Fruit fly (Drosophila melanogaster) whole organism, prepupa: ENCODE data around the gene CG13694.
A peak's percentile ranks its signal among the peaks of the same experiment; 100 is the strongest.

Experiments
- Blimp-1 ChIP-seq: fragments of 200-800 bp; sonication (Bioruptor generic); optimal IDR thresholded peaks from 3 replicates; lab custom pipeline; 2017; ENCODE audit warnings: missing biosample characterization, missing genetic modification characterization, mild to moderate bottlenecking, moderate library complexity, missing genetic modification reagents
- CG10631 ChIP-seq: fragments of 200-800 bp; sonication (Bioruptor generic); optimal IDR thresholded peaks from 2 replicates; lab custom pipeline; 2016; ENCODE audit warnings: missing biosample characterization, missing genetic modification characterization
- CG10669 ChIP-seq: fragments of 200-800 bp; sonication (Bioruptor generic); optimal IDR thresholded peaks from 3 replicates; lab custom pipeline; 2018; ENCODE audit warnings: missing biosample characterization, mild to moderate bottlenecking, missing genetic modification characterization, moderate library complexity
- CG11294 ChIP-seq: fragments of 200-800 bp; sonication (Bioruptor generic); IDR thresholded peaks from 2 replicates; pipeline ENCODE4 v1.3.6; 2022; ENCODE audit warnings: missing biosample characterization, missing genetic modification characterization
- CG11762 ChIP-seq: fragments of 200-800 bp; sonication (Bioruptor generic); optimal IDR thresholded peaks from 3 replicates; lab custom pipeline; 2016; ENCODE audit warnings: missing biosample characterization, missing genetic modification characterization; ENCODE audit not compliant: insufficient read depth
- CG15336 ChIP-seq: fragments of 200-800 bp; sonication (Bioruptor generic); IDR thresholded peaks from 2 replicates; pipeline ENCODE4 v1.3.6; 2022; ENCODE audit warnings: missing biosample characterization, missing genetic modification characterization
- CG1621 ChIP-seq: fragments of 200-800 bp; sonication (Bioruptor generic); optimal IDR thresholded peaks from 3 replicates; lab custom pipeline; 2018; ENCODE audit warnings: missing biosample characterization, mild to moderate bottlenecking, missing genetic modification characterization
- CG16779 ChIP-seq: fragments of 200-800 bp; sonication (Bioruptor generic); optimal IDR thresholded peaks from 3 replicates; lab custom pipeline; 2017; ENCODE audit warnings: missing biosample characterization, mild to moderate bottlenecking, missing genetic modification characterization
- CG3032 ChIP-seq: fragments of 200-800 bp; optimal IDR thresholded peaks from 2 replicates; lab custom pipeline; 2019; ENCODE audit warnings: missing biosample characterization, mild to moderate bottlenecking, missing genetic modification characterization, moderate library complexity
- CG31627 ChIP-seq: fragments of 200-800 bp; sonication (Bioruptor generic); optimal IDR thresholded peaks from 3 replicates; lab custom pipeline; 2016; ENCODE audit warnings: missing biosample characterization, missing genetic modification characterization
- CG32006 ChIP-seq: fragments of 200-800 bp; sonication (Bioruptor generic); optimal IDR thresholded peaks from 3 replicates; lab custom pipeline; 2017; ENCODE audit warnings: missing biosample characterization, mild to moderate bottlenecking, missing genetic modification characterization
- CG3919 ChIP-seq: fragments of 200-800 bp; sonication (Bioruptor generic); optimal IDR thresholded peaks from 3 replicates; lab custom pipeline; 2016; ENCODE audit warnings: missing biosample characterization, missing genetic modification characterization
- CG6276 ChIP-seq: fragments of 200-800 bp; sonication (Bioruptor generic); optimal IDR thresholded peaks from 2 replicates; lab custom pipeline; 2017; ENCODE audit warnings: missing biosample characterization, mild to moderate bottlenecking, missing genetic modification characterization
- CG6792 ChIP-seq: fragments of 200-800 bp; sonication (Bioruptor generic); optimal IDR thresholded peaks from 3 replicates; lab custom pipeline; 2016; ENCODE audit warnings: missing biosample characterization, missing genetic modification characterization
- CG6808 ChIP-seq: fragments of 200-800 bp; sonication (Bioruptor generic); optimal IDR thresholded peaks from 3 replicates; lab custom pipeline; 2017; ENCODE audit warnings: missing biosample characterization, missing genetic modification characterization, mild to moderate bottlenecking, moderate library complexity, missing genetic modification reagents
- CG6854 ChIP-seq: fragments of 200-800 bp; sonication (Bioruptor generic); optimal IDR thresholded peaks from 2 replicates; lab custom pipeline; 2017; ENCODE audit warnings: missing biosample characterization, mild to moderate bottlenecking, missing genetic modification characterization
- CG8632 ChIP-seq: fragments of 200-800 bp; sonication (Bioruptor generic); optimal IDR thresholded peaks from 3 replicates; lab custom pipeline; 2016; ENCODE audit warnings: missing biosample characterization, missing genetic modification characterization
- Eip75B ChIP-seq: fragments of 200-800 bp; sonication (Bioruptor generic); optimal IDR thresholded peaks from 3 replicates; lab custom pipeline; 2016; ENCODE audit warnings: missing biosample characterization, missing genetic modification characterization
- Eip78C ChIP-seq: fragments of 200-800 bp; sonication (Bioruptor generic); peaks from one replicate; lab custom pipeline; 2016; ENCODE audit warnings: missing biosample characterization, missing genetic modification characterization
- Ets21C ChIP-seq: fragments of 200-800 bp; sonication (Bioruptor generic); optimal IDR thresholded peaks from 3 replicates; lab custom pipeline; 2016; ENCODE audit warnings: missing biosample characterization, missing genetic modification characterization
- Ets96B ChIP-seq: fragments of 200-800 bp; optimal IDR thresholded peaks from 2 replicates; lab custom pipeline; 2019; ENCODE audit warnings: missing biosample characterization, mild to moderate bottlenecking, missing genetic modification characterization, moderate library complexity
- Hr38 ChIP-seq: sonication (Bioruptor generic); optimal IDR thresholded peaks from 2 replicates; lab custom pipeline; 2016; ENCODE audit warnings: missing biosample characterization, missing genetic modification characterization
- Hr39 ChIP-seq: fragments of 200-800 bp; sonication (Bioruptor generic); optimal IDR thresholded peaks from 2 replicates; lab custom pipeline; 2016; ENCODE audit warnings: missing biosample characterization, missing genetic modification characterization
- Hr4 ChIP-seq: fragments of 200-800 bp; sonication (Bioruptor generic); optimal IDR thresholded peaks from 3 replicates; lab custom pipeline; 2016; ENCODE audit warnings: missing biosample characterization, missing genetic modification characterization
- Lpt ChIP-seq: fragments of 200-800 bp; sonication (Bioruptor generic); optimal IDR thresholded peaks from 3 replicates; lab custom pipeline; 2016; ENCODE audit warnings: missing biosample characterization, missing genetic modification characterization
- Met ChIP-seq: fragments of 200-800 bp; sonication (Bioruptor generic); optimal IDR thresholded peaks from 3 replicates; lab custom pipeline; 2016; ENCODE audit warnings: missing biosample characterization, missing genetic modification characterization
- OdsH ChIP-seq: fragments of 200-800 bp; sonication (Bioruptor generic); optimal IDR thresholded peaks from 3 replicates; lab custom pipeline; 2016; ENCODE audit warnings: missing biosample characterization, missing genetic modification characterization
- Sox14 ChIP-seq: fragments of 200-800 bp; sonication (Bioruptor generic); optimal IDR thresholded peaks from 3 replicates; lab custom pipeline; 2016; ENCODE audit warnings: missing biosample characterization, missing genetic modification characterization
- acj6 ChIP-seq: fragments of 200-800 bp; sonication (Bioruptor generic); optimal IDR thresholded peaks from 3 replicates; lab custom pipeline; 2016; ENCODE audit warnings: missing biosample characterization, missing genetic modification characterization
- cyc ChIP-seq: fragments of 200-800 bp; sonication (Bioruptor generic); optimal IDR thresholded peaks from 3 replicates; lab custom pipeline; 2016; ENCODE audit warnings: missing biosample characterization, missing genetic modification characterization
- dac ChIP-seq: fragments of 200-800 bp; sonication (Bioruptor generic); optimal IDR thresholded peaks from 2 replicates; lab custom pipeline; 2017; ENCODE audit warnings: missing biosample characterization, mild to moderate bottlenecking, missing genetic modification characterization
- dsx ChIP-seq: fragments of 200-800 bp; optimal IDR thresholded peaks from 3 replicates; lab custom pipeline; 2019; ENCODE audit warnings: missing biosample characterization, mild to moderate bottlenecking, missing genetic modification characterization, moderate library complexity; ENCODE audit not compliant: poor library complexity, severe bottlenecking
- eg ChIP-seq: fragments of 200-800 bp; sonication (Bioruptor generic); IDR thresholded peaks from 3 replicates; pipeline ENCODE4 v1.3.6; 2022; ENCODE audit warnings: missing biosample characterization, missing genetic modification characterization
- fd59A ChIP-seq: fragments of 200-800 bp; sonication (Bioruptor generic); optimal IDR thresholded peaks from 2 replicates; lab custom pipeline; 2017; ENCODE audit warnings: missing biosample characterization, mild to moderate bottlenecking, missing genetic modification characterization, missing genetic modification reagents
- fd85E ChIP-seq: fragments of 200-800 bp; sonication (Bioruptor generic); optimal IDR thresholded peaks from 3 replicates; lab custom pipeline; 2016; ENCODE audit warnings: missing biosample characterization, missing genetic modification characterization
- fkh ChIP-seq: fragments of 200-800 bp; sonication (Bioruptor generic); optimal IDR thresholded peaks from 3 replicates; lab custom pipeline; 2017; ENCODE audit warnings: missing biosample characterization, mild to moderate bottlenecking, missing genetic modification characterization, moderate library complexity
- lz ChIP-seq: fragments of 200-800 bp; sonication (Bioruptor generic); optimal IDR thresholded peaks from 3 replicates; lab custom pipeline; 2016; ENCODE audit warnings: missing biosample characterization, missing genetic modification characterization
- net ChIP-seq: fragments of 200-800 bp; sonication (Bioruptor generic); optimal IDR thresholded peaks from 3 replicates; lab custom pipeline; 2016; ENCODE audit warnings: missing biosample characterization, missing genetic modification characterization
- pdm3 ChIP-seq: fragments of 200-800 bp; sonication (Bioruptor generic); optimal IDR thresholded peaks from 3 replicates; lab custom pipeline; 2016; ENCODE audit warnings: missing biosample characterization, missing genetic modification characterization
- salr ChIP-seq, 2 experiments: fragments of 200-800 bp; sonication (Bioruptor generic); optimal IDR thresholded peaks; 3 replicates each; lab custom pipeline; 2016 to 2018; ENCODE audit warnings: missing biosample characterization in 2 of 2, missing genetic modification characterization in 2 of 2, mild to moderate bottlenecking in 1 of 2
- ss ChIP-seq, 2 experiments: fragments of 200-800 bp; sonication (Bioruptor generic); optimal IDR thresholded peaks; 2 replicates in 1 of 2; 3 replicates in 1 of 2; lab custom pipeline; 2017 to 2018; ENCODE audit warnings: mild to moderate bottlenecking in 2 of 2, missing biosample characterization in 2 of 2, missing genetic modification characterization in 2 of 2, moderate library complexity in 1 of 2
- svp ChIP-seq: fragments of 200-800 bp; sonication (Bioruptor generic); peaks from one replicate; lab custom pipeline; 2016; ENCODE audit warnings: missing biosample characterization, missing genetic modification characterization
- topi ChIP-seq: fragments of 200-800 bp; sonication (Bioruptor generic); optimal IDR thresholded peaks from 3 replicates; lab custom pipeline; 2016; ENCODE audit warnings: missing biosample characterization, missing genetic modification characterization
- vri ChIP-seq: fragments of 200-800 bp; sonication (Bioruptor generic); optimal IDR thresholded peaks from 3 replicates; lab custom pipeline; 2016; ENCODE audit warnings: missing biosample characterization, mild to moderate bottlenecking, missing genetic modification characterization

CG13694 gene

DNA sequence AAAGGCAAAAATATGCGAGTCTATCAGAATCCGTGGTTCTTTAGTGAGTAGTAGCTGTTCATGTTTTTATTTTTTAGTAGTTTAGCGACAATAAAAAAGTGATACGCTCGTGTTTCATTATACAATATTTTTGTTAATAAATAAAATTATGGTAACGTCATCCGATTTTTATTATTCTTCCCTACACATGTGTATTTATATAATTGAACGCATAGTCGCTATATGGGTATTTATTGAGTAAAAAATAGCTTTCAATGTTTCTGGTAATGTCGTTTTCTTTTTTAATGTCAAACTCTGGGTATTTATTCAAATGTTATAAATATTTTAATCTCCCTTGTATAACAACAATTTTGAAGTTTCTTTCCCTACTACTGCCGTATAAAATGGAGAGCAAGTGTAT, 40.2 kb downstream of the CG13694 start, which contains the start of gene CG11374:
Gene CG11374 (plus strand): TSS at position 301 of the 400 bp plus-strand sequence.
- TF ChIP-seq Met (no peak), fd59A (GFP tag; lab: Kevin White, UChicago) (no peak), CG6276 (GFP tag; lab: Kevin White, UChicago) (no peak), cyc (GFP tag; lab: Kevin White, UChicago) (no peak), CG10669 (GFP tag; lab: Kevin White, UChicago) (no peak), eg (GFP tag; lab: Robert Waterston, UW) (no peak), Hr38 (GFP tag; lab: Kevin White, UChicago) (no peak), CG32006 (no peak), fd85E (GFP tag; lab: Kevin White, UChicago) (no peak), vri (GFP tag; lab: Kevin White, UChicago) (no peak)

DNA sequence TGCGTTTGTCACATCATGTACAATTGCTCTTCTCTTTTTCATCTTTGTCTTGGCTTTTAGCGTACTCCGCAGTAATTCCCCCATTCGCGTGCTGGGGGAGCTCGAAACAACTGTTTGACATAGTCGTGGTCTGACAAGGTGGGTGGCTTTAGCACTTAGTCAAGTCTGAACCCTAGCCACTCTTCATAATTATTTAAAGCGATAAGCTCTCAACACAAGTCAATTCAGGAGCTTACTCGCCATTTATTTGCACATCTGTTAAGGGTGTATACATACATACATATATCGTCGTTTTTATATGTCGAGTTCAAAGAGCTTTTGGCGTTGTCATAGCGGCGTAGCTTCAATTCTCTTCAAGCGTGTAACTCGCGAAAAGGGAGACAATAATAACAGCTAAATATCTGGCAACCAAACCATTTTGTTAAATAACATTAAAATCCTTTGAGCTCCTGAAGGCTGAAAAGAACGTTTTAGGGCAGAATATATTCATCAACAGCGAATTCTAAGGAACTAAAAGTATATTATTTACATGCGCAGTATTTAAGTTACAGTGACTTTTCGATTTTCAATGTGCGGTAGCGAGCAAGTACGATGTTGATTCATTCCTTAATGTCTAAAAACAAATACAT, 42.4 kb downstream of the CG13694 start:
- peak; percentile 58 for TF ChIP-seq fkh
- peak; percentile 12 for TF ChIP-seq CG6808 (GFP tag; lab: Kevin White, UChicago)
- TF ChIP-seq Met, result no peak
- peak; percentile 79 for TF ChIP-seq Eip78C (GFP tag; lab: Kevin White, UChicago)
- no peak for TF ChIP-seq CG10631
- no peak for TF ChIP-seq Hr39 (GFP tag; lab: Kevin White, UChicago)
- TF ChIP-seq svp (GFP tag; lab: Kevin White, UChicago), result peak; percentile 79
- no peak for TF ChIP-seq vri (GFP tag; lab: Kevin White, UChicago)
- peak in 1 of 2 experiments; percentile 18 for TF ChIP-seq ss (GFP tag; optimal IDR thresholded peaks at IDR 0.05; lab: Kevin White, UChicago)
- no peak for TF ChIP-seq CG16779 (tag; lab: Kevin White, UChicago)

DNA sequence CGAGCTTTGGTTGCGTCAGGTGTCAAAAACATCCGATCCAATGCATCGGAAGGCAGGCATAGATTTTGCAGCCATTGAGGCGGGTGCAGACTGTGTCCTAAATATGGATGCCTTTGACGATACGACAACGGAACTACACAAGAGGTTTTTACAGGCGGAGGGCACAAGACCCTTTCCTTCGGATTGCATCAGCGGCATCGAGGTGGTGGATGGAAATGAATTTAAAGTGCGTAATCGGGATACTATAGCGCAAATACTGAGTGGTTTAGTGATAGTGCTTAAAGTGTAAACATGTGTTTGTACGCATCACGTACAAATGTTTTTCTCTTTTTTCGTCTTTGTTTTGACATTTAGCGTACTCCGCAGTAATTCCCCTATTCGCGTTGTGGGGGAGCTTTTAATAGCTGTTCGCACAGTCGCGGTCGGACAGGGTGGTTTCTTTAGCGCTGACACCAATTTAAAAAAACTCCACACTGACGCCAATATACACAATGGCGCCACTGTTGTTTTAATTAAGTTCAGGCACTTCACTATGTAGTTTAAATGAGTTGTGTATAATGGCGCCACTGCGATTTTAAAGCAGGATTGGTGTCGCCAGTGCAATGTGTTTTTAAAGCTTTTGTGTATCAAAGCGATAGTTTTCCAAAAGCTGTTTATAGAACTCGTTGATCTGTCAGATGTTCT, 43.4 kb downstream of the CG13694 start:
- no peak for TF ChIP-seq CG1621 (tag; lab: Kevin White, UChicago)
- TF ChIP-seq topi (GFP tag; lab: Kevin White, UChicago), result peak; percentile 20
- TF ChIP-seq Hr4 (GFP tag; lab: Kevin White, UChicago), result no peak
- peak; percentile 3 to 23 for TF ChIP-seq ss (GFP tag; optimal IDR thresholded peaks at IDR 0.05; lab: Kevin White, UChicago)
- TF ChIP-seq net (GFP tag; lab: Kevin White, UChicago), result peak; percentile 20
- peak; percentile 1 for TF ChIP-seq CG10631
- TF ChIP-seq dac (GFP tag; lab: Kevin White, UChicago), result no peak
- TF ChIP-seq Ets96B (tag; lab: Kevin White, UChicago), result no peak
- peak; percentile 54 for TF ChIP-seq lz
- peak; percentile 41 for TF ChIP-seq CG3032
- peak; percentile 38; the same call in 1 of the 2 replicates for TF ChIP-seq CG15336 (GFP tag; lab: Robert Waterston, UW)
- TF ChIP-seq salr (GFP tag; optimal IDR thresholded peaks at IDR 0.05; lab: Kevin White, UChicago), result no peak
- no peak for TF ChIP-seq CG10669 (GFP tag; lab: Kevin White, UChicago)
- TF ChIP-seq Blimp-1 (GFP tag; lab: Kevin White, UChicago), result no peak
- TF ChIP-seq CG32006, result no peak
- TF ChIP-seq CG16779 (tag; lab: Kevin White, UChicago), result no peak
- no peak for TF ChIP-seq Lpt (GFP tag; lab: Kevin White, UChicago)
- no peak for TF ChIP-seq CG6792
- TF ChIP-seq OdsH (GFP tag; lab: Kevin White, UChicago), result peak; percentile 20
- no peak for TF ChIP-seq pdm3 (GFP tag; lab: Kevin White, UChicago)
- TF ChIP-seq Eip75B (GFP tag; lab: Kevin White, UChicago), result no peak
- TF ChIP-seq CG31627 (GFP tag; lab: Kevin White, UChicago), result peak; percentile 39
- TF ChIP-seq CG8632, result no peak
- TF ChIP-seq CG6808 (GFP tag; lab: Kevin White, UChicago), result no peak
- TF ChIP-seq fkh, result no peak
- peak; percentile 59 for TF ChIP-seq Eip78C (GFP tag; lab: Kevin White, UChicago)
- no peak for TF ChIP-seq CG11294 (GFP tag; lab: Robert Waterston, UW)
- TF ChIP-seq eg (GFP tag; lab: Robert Waterston, UW), result no peak
- no peak for TF ChIP-seq acj6 (GFP tag; lab: Kevin White, UChicago)
- TF ChIP-seq CG11762 (GFP tag; lab: Kevin White, UChicago), result no peak
- TF ChIP-seq Ets21C (GFP tag; lab: Kevin White, UChicago), result no peak
- no peak for TF ChIP-seq CG6854
- peak; percentile 40 for TF ChIP-seq CG3919 (GFP tag; lab: Kevin White, UChicago)
- TF ChIP-seq Sox14 (GFP tag; lab: Kevin White, UChicago), result peak; percentile 25
- no peak for TF ChIP-seq dsx (GFP tag; lab: Kevin White, UChicago)
- no peak for TF ChIP-seq Hr39 (GFP tag; lab: Kevin White, UChicago)
